Worm (Caenorhabditis elegans) whole organism, midembryonic: ENCODE results near the gene D1044.6.

Experiments
- T22C8.4 ChIP-seq: fragments of 200-800 bp; sonication (Bioruptor generic); IDR thresholded peaks from 2 replicates; pipeline ENCODE4 v1.3.6; 2022; ENCODE audit warnings: missing genetic modification characterization, missing compliant biosample characterization
- cog-1 ChIP-seq: sonication (generic microtip); optimal IDR thresholded peaks from 2 replicates; lab custom pipeline; 2016; ENCODE audit warnings: missing genetic modification characterization, missing compliant biosample characterization
- flt-1 ChIP-seq: fragments of 200-800 bp; sonication (Bioruptor generic); IDR thresholded peaks from 2 replicates; pipeline ENCODE4 v1.3.6; 2022; ENCODE audit warnings: missing genetic modification characterization, missing compliant biosample characterization
- klf-2 ChIP-seq: fragments of 200-800 bp; sonication (Bioruptor generic); conservative IDR thresholded peaks from 2 replicates; pipeline ENCODE4 v1.3.6; 2022; ENCODE audit warnings: missing genetic modification reagents, missing genetic modification characterization, missing compliant biosample characterization
- med-1 ChIP-seq: sonication (generic microtip); optimal IDR thresholded peaks from 2 replicates; lab custom pipeline; 2017; ENCODE audit warnings: missing genetic modification characterization, mild to moderate bottlenecking, missing compliant biosample characterization, antibody characterized with exemption, missing genetic modification reagents; ENCODE audit not compliant: insufficient read depth
- ref-1 ChIP-seq: fragments of 200-800 bp; sonication (Bioruptor generic); conservative IDR thresholded peaks from 2 replicates; pipeline ENCODE4 v1.3.6; 2022; ENCODE audit warnings: missing genetic modification reagents, missing genetic modification characterization, missing compliant biosample characterization
- tab-1 ChIP-seq: fragments of 200-800 bp; sonication (Bioruptor generic); IDR thresholded peaks from 2 replicates; pipeline ENCODE4 v1.3.6; 2022; ENCODE audit warnings: missing genetic modification characterization, missing compliant biosample characterization
- ztf-23 ChIP-seq: fragments of 200-800 bp; sonication (Bioruptor generic); IDR thresholded peaks from 2 replicates; pipeline ENCODE4 v1.3.6; 2022; ENCODE audit warnings: missing genetic modification reagents, missing genetic modification characterization, missing compliant biosample characterization
- ztf-29 ChIP-seq: fragments of 200-800 bp; sonication (Bioruptor generic); IDR thresholded peaks from 2 replicates; pipeline ENCODE4 v1.3.6; 2022; ENCODE audit warnings: missing genetic modification reagents, missing genetic modification characterization, missing compliant biosample characterization

The D1044.6 gene

ce11 chrIII:5552072-5552667 lies 9.2 kb upstream of the D1044.6 start, which contains the start of gene F09F7.6:
Gene F09F7.6 (minus strand): TSS chrIII:5552135.
- TF ChIP-seq T22C8.4 (GFP tag; lab: Robert Waterston, UW) = no peak
- TF ChIP-seq cog-1 (tag; lab: Kevin White, UChicago) = no peak
- TF ChIP-seq flt-1 (GFP tag; lab: Robert Waterston, UW) = 0 out of 2 replicates have a peak, but pooled peaks have one; percentile 31
- no peak for TF ChIP-seq klf-2 (GFP tag; lab: Robert Waterston, UW)
- no peak for TF ChIP-seq ref-1
- no peak for TF ChIP-seq ztf-23

- TF ChIP-seq T22C8.4 (GFP tag; lab: Robert Waterston, UW) = no peak
- TF ChIP-seq ztf-23 = no peak
- TF ChIP-seq flt-1 (GFP tag; lab: Robert Waterston, UW) = no peak
- no peak for TF ChIP-seq tab-1 (GFP tag; lab: Robert Waterston, UW)
- no peak for TF ChIP-seq med-1 (GFP tag; lab: Kevin White, UChicago)
- no peak for TF ChIP-seq klf-2 (GFP tag; lab: Robert Waterston, UW)
- TF ChIP-seq ref-1 = no peak
- no peak for TF ChIP-seq ztf-29 (GFP tag; lab: Robert Waterston, UW)
- no peak for TF ChIP-seq cog-1 (tag; lab: Kevin White, UChicago)
These were observed 7.9 kb upstream of the D1044.6 start for ce11 chrIII:5550844-5551243.

DNA sequence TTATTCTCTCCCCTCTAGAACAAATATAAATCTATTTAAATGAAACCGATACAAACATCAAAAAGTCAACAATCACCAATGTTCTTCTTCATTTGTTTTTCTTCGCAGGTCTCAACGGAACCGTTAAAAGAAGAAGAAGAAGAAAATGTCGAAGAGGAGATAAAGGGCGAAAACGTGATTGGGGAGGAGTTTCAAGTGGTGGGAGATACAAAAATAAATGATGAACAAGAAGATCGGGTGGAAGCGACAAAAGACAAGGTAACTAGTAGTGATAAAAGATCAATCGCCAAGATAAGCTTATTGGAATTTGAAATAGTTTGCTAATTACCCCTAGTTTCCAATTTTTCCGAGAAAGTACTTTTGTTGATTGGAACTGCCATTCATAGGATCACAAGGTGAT lies 7.2 kb upstream of the D1044.6 start:
- TF ChIP-seq ztf-23 = no peak
- TF ChIP-seq cog-1 (tag; lab: Kevin White, UChicago) = no peak
- no peak for TF ChIP-seq T22C8.4 (GFP tag; lab: Robert Waterston, UW)
- TF ChIP-seq ztf-29 (GFP tag; lab: Robert Waterston, UW) = no peak
- TF ChIP-seq flt-1 (GFP tag; lab: Robert Waterston, UW) = no peak
- TF ChIP-seq ref-1 = no peak
- TF ChIP-seq klf-2 (GFP tag; lab: Robert Waterston, UW) = no peak
- TF ChIP-seq tab-1 (GFP tag; lab: Robert Waterston, UW) = no peak
- no peak for TF ChIP-seq med-1 (GFP tag; lab: Kevin White, UChicago)

ce11 chrIII:5546730-5547129 lies 3.8 kb upstream of the D1044.6 start, which contains the start of gene F09F7.5:
Gene F09F7.5 (plus strand): TSS chrIII:5546987.
- no peak for TF ChIP-seq med-1 (GFP tag; lab: Kevin White, UChicago)
- TF ChIP-seq ref-1 = no peak
- no peak for TF ChIP-seq cog-1 (tag; lab: Kevin White, UChicago)
- no peak for TF ChIP-seq flt-1 (GFP tag; lab: Robert Waterston, UW)
- no peak for TF ChIP-seq ztf-23
- TF ChIP-seq ztf-29 (GFP tag; lab: Robert Waterston, UW) = no peak
- TF ChIP-seq tab-1 (GFP tag; lab: Robert Waterston, UW) = no peak
- no peak for TF ChIP-seq T22C8.4 (GFP tag; lab: Robert Waterston, UW)
- TF ChIP-seq klf-2 (GFP tag; lab: Robert Waterston, UW) = no peak

- no peak for TF ChIP-seq tab-1 (GFP tag; lab: Robert Waterston, UW)
- no peak for TF ChIP-seq T22C8.4 (GFP tag; lab: Robert Waterston, UW)
- no peak for TF ChIP-seq ztf-29 (GFP tag; lab: Robert Waterston, UW)
- TF ChIP-seq klf-2 (GFP tag; lab: Robert Waterston, UW) = no peak
- no peak for TF ChIP-seq ref-1
- no peak for TF ChIP-seq med-1 (GFP tag; lab: Kevin White, UChicago)
- no peak for TF ChIP-seq ztf-23
- TF ChIP-seq cog-1 (tag; lab: Kevin White, UChicago) = no peak
- no peak for TF ChIP-seq flt-1 (GFP tag; lab: Robert Waterston, UW)
These were observed 3.3 kb upstream of the D1044.6 start for ce11 chrIII:5546309-5546708.

DNA sequence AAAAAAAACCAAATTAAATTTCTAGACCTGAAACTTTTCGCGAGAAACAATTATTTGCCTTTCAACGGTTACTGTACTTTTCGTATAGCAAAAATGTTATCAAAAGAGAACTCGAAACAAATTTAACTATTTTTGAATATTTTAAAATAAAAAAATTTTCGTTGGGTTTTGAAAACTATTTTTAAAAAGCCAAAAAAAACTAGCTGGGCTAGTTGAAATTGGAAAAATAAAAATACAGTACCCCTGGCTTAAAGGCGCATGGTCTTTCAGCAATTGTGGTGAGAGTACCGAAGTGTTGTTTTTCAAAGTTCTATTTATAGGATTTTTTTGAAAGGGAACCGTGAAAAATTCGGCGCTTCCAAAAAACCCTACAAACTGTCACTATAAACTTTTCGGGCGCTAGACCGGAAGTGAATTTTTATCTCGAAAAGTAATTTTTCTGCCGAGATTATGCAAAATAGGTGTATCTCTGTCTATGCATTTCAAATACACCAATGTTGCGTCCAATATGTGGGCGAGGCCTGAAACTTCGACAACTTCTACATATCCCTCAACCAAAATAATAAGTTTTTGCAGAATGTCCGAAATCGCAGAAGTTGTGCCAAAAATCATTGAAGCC lies 859 bp upstream of the D1044.6 start, which contains the start of gene D1044.1:
Gene D1044.1, plus strand, starts transcription at position 569 of the 619 bp plus-strand sequence.
- no peak for TF ChIP-seq tab-1 (GFP tag; lab: Robert Waterston, UW)

DNA sequence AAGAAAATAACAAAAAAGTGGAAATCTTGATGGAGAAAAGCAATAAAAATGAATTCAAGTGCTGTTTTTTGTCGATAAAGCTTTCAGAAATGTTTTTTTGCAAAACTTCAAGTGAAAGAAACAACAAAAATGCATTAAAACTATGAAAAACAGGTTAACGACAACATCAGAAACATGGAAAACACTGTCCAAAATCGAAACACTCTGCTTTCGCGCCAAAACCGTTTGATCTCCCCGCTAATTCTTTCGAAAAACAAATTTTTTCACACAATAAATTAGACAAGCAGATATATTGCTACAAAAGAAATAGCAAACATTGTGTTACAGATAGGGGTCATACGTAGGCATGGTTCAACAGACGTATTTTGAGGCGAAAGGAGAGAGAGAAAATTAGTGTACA lies 1.2 kb downstream of the D1044.6 start:
- no peak for TF ChIP-seq ztf-23
- TF ChIP-seq ztf-29 (GFP tag; lab: Robert Waterston, UW) = no peak
- TF ChIP-seq flt-1 (GFP tag; lab: Robert Waterston, UW) = no peak
- no peak for TF ChIP-seq tab-1 (GFP tag; lab: Robert Waterston, UW)
- TF ChIP-seq T22C8.4 (GFP tag; lab: Robert Waterston, UW) = no peak
- TF ChIP-seq klf-2 (GFP tag; lab: Robert Waterston, UW) = no peak
- no peak for TF ChIP-seq ref-1
- TF ChIP-seq cog-1 (tag; lab: Kevin White, UChicago) = no peak
- no peak for TF ChIP-seq med-1 (GFP tag; lab: Kevin White, UChicago)

DNA sequence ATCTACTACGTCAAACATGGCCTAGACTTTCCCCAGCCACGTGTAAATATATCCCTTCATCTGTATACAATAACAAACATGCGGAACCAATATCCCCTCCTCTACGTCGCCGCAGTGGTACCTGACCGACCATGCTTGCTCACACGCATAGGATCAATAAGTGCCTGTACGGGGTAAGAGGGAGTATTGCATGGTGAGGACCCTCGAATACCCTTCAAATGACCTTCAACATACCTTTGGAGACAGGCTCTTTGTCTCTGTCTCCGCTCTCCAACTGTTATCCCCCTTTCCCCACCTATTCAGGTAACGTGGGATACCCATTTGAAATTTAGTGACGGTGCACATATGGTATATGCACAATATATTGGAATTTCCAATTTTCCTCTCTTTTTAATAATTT lies 17.0 kb downstream of the D1044.6 start, which contains the start of gene dex-1:
Gene dex-1, plus strand, starts transcription at position 132 of the 400 bp plus-strand sequence.
- no peak for TF ChIP-seq ztf-29 (GFP tag; lab: Robert Waterston, UW)
- no peak for TF ChIP-seq med-1 (GFP tag; lab: Kevin White, UChicago)
- no peak for TF ChIP-seq ref-1
- no peak for TF ChIP-seq cog-1 (tag; lab: Kevin White, UChicago)
- TF ChIP-seq T22C8.4 (GFP tag; lab: Robert Waterston, UW) = no peak
- no peak for TF ChIP-seq klf-2 (GFP tag; lab: Robert Waterston, UW)
- TF ChIP-seq tab-1 (GFP tag; lab: Robert Waterston, UW) = no peak
- TF ChIP-seq ztf-23 = no peak
- TF ChIP-seq flt-1 (GFP tag; lab: Robert Waterston, UW) = no peak

DNA sequence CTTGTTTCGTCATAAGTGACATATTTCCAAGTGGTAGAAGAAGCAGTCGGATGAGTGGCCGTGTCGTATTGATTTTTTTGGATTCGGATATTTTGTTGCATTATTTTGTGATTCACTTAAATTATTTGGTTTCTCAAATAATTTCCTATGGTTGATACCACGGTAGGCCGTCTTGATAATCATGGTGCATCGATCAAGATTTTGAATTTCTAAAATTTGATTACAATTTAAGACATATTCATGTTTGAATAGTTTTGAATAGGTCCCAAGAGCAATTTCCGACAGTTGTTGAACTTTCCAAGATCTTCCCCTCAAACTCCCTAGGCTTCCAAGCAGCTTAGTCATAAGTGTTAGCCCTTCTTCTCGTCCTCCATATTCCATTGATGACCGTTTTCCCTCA lies 21.0 kb downstream of the D1044.6 start, which contains the start of gene D1044.4:
Gene D1044.4, minus strand, starts transcription at position 101 of the 400 bp plus-strand sequence.
- TF ChIP-seq cog-1 (tag; lab: Kevin White, UChicago) = no peak
